Worm (Caenorhabditis elegans): ENCODE measurements around the gene nst-1.

DNA sequence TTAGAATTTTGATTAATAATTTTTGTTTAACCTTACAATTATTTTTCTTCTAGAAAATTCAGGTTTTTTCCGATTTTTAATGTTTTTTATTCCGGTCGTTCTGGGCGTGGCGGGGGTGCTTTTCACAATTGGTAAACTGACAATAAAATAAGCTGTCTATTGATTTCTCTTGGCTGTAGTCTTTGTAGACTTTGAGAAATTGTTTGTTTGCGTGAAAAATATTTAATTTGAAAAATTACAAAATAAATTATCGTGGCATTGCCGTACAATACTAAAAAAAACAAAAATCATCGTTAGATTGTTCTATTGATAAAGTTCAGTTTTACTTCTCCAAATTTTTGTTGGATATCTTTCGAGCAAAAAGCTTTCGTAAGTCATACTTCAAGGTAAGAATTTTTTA lies 36.5 kb downstream of the nst-1 start, which contains the start of gene F35C11.3:
- TF ChIP-seq him-1 (tag; optimal IDR thresholded peaks at IDR 0.05) (no peak), dao-5 (tag; optimal IDR thresholded peaks at IDR 0.05) (no peak), W03F9.2 (tag; optimal IDR thresholded peaks at IDR 0.05) (no peak)
